Worm (Caenorhabditis elegans) whole organism, L3 larva: ENCODE measurements around the gene R01H2.4.

Source experiments
- ceh-82 ChIP-seq: fragments of 150-350 bp; optimal IDR thresholded peaks from 2 replicates; lab custom pipeline; 2014; ENCODE audit warnings: missing biosample characterization, missing genetic modification characterization
- nhr-237 ChIP-seq: fragments of 150-350 bp; optimal IDR thresholded peaks from 2 replicates; lab custom pipeline; 2014; ENCODE audit warnings: missing biosample characterization, missing genetic modification characterization
- pqm-1 ChIP-seq: fragments of 150-350 bp; optimal IDR thresholded peaks from 2 replicates; lab custom pipeline; 2017; ENCODE audit warnings: missing biosample characterization, missing genetic modification characterization, inconsistent platforms
- snpc-4 ChIP-seq: fragments of 150-350 bp; optimal IDR thresholded peaks from 2 replicates; lab custom pipeline; 2014; ENCODE audit warnings: missing biosample characterization, missing genetic modification characterization
- tbx-2 ChIP-seq: sonication (generic microtip); optimal IDR thresholded peaks from 2 replicates; lab custom pipeline; 2016; ENCODE audit warnings: mild to moderate bottlenecking, missing genetic modification characterization, missing compliant biosample characterization
- ztf-11 ChIP-seq: fragments of 150-350 bp; optimal IDR thresholded peaks from 2 replicates; lab custom pipeline; 2014; ENCODE audit warnings: missing biosample characterization, missing genetic modification characterization

- TF ChIP-seq ztf-11 (tag; lab: Kevin White, UChicago) (no peak), tbx-2 (no peak), pqm-1 (tag; lab: Kevin White, UChicago) (no peak), snpc-4 (tag; lab: Kevin White, UChicago) (no peak), ceh-82 (tag; lab: Kevin White, UChicago) (no peak), nhr-237 (tag; lab: Kevin White, UChicago) (no peak)
Observed at ce11 chrIII:7020500-7020899, 43.6 kb downstream of the R01H2.4 start, which contains the start of gene col-8.
